Fruit fly (Drosophila melanogaster) whole organism, embryonic: ENCODE data around the gene CG14340.

Experiments used
- ATbp ChIP-seq: fragments of 200-800 bp; sonication (Bioruptor generic); optimal IDR thresholded peaks from 2 replicates; lab custom pipeline; 2017; ENCODE audit warnings: missing biosample characterization, mild to moderate bottlenecking, missing genetic modification characterization, missing genetic modification reagents
- Aef1 ChIP-seq: fragments of 200-800 bp; sonication (Bioruptor generic); IDR thresholded peaks from 3 replicates; pipeline ENCODE4 v1.3.6; 2022; ENCODE audit warnings: missing biosample characterization, missing genetic modification characterization
- CG10147 ChIP-seq: fragments of 200-800 bp; sonication (Bioruptor generic); optimal IDR thresholded peaks from 2 replicates; lab custom pipeline; 2019; ENCODE audit warnings: missing biosample characterization, mild to moderate bottlenecking, missing genetic modification characterization, moderate library complexity
- CG1024 ChIP-seq: fragments of 200-800 bp; sonication (Bioruptor generic); IDR thresholded peaks from 2 replicates; pipeline ENCODE4 v1.3.6; 2022; ENCODE audit warnings: missing biosample characterization, missing genetic modification characterization
- CG1233 ChIP-seq: fragments of 200-800 bp; sonication (Bioruptor generic); optimal IDR thresholded peaks from 4 replicates; lab custom pipeline; 2018; ENCODE audit warnings: missing biosample characterization, mild to moderate bottlenecking, missing genetic modification characterization
- CG12391 ChIP-seq: fragments of 200-800 bp; sonication (Bioruptor generic); optimal IDR thresholded peaks from 3 replicates; lab custom pipeline; 2018; ENCODE audit warnings: missing biosample characterization, mild to moderate bottlenecking, missing genetic modification characterization, moderate library complexity
- CG14667 ChIP-seq: fragments of 200-800 bp; sonication (Bioruptor generic); IDR thresholded peaks from 2 replicates; pipeline ENCODE4 v1.3.6; 2022; ENCODE audit warnings: missing biosample characterization, missing genetic modification characterization
- CG14860 ChIP-seq: fragments of 200-800 bp; sonication (Bioruptor generic); IDR thresholded peaks from 3 replicates; pipeline ENCODE4 v1.3.6; 2022; ENCODE audit warnings: missing biosample characterization, missing genetic modification characterization; ENCODE audit not compliant: partially characterized antibody
- CG15479 ChIP-seq: fragments of 200-800 bp; sonication (Bioruptor generic); optimal IDR thresholded peaks from 3 replicates; lab custom pipeline; 2019; ENCODE audit warnings: missing biosample characterization, mild to moderate bottlenecking, missing genetic modification characterization, moderate library complexity
- CG16815 ChIP-seq: fragments of 200-800 bp; sonication (Bioruptor generic); optimal IDR thresholded peaks from 3 replicates; lab custom pipeline; 2017; ENCODE audit warnings: missing biosample characterization, mild to moderate bottlenecking, missing genetic modification characterization
- CG17328 ChIP-seq: fragments of 200-800 bp; sonication (Bioruptor generic); IDR thresholded peaks from 2 replicates; pipeline ENCODE4 v1.3.6; 2022; ENCODE audit warnings: missing biosample characterization, missing genetic modification characterization
- CG17359 ChIP-seq: fragments of 200-800 bp; sonication (Bioruptor generic); optimal IDR thresholded peaks from 3 replicates; lab custom pipeline; 2018; ENCODE audit warnings: missing biosample characterization, mild to moderate bottlenecking, missing genetic modification characterization, moderate library complexity
- CG1832 ChIP-seq: fragments of 200-800 bp; sonication (Bioruptor generic); optimal IDR thresholded peaks from 2 replicates; lab custom pipeline; 2017; ENCODE audit warnings: missing biosample characterization, mild to moderate bottlenecking, missing genetic modification characterization, inconsistent platforms
- CG2202 ChIP-seq: fragments of 200-800 bp; sonication (Bioruptor generic); optimal IDR thresholded peaks from 2 replicates; lab custom pipeline; 2018; ENCODE audit warnings: missing biosample characterization, mild to moderate bottlenecking, missing genetic modification characterization
- CG31365 ChIP-seq: fragments of 200-800 bp; sonication (Bioruptor generic); optimal IDR thresholded peaks from 2 replicates; lab custom pipeline; 2018; ENCODE audit warnings: missing biosample characterization, mild to moderate bottlenecking, missing genetic modification characterization
- CG32532 ChIP-seq: fragments of 200-800 bp; sonication (Bioruptor generic); IDR thresholded peaks from 2 replicates; pipeline ENCODE4 v1.3.6; 2022; ENCODE audit warnings: missing biosample characterization, missing genetic modification characterization
- CG32767 ChIP-seq: fragments of 200-800 bp; sonication (Bioruptor generic); IDR thresholded peaks from 2 replicates; pipeline ENCODE4 v1.3.6; 2022; ENCODE audit warnings: missing biosample characterization, missing genetic modification characterization
- CG3726 ChIP-seq: fragments of 200-800 bp; sonication (Bioruptor generic); IDR thresholded peaks from 3 replicates; pipeline ENCODE4, ENCODE4 v1.3.6; 2022; ENCODE audit warnings: missing biosample characterization, missing genetic modification characterization
- CG4360 ChIP-seq: fragments of 200-800 bp; sonication (Bioruptor generic); IDR thresholded peaks from 2 replicates; pipeline ENCODE4 v1.3.6; 2022; ENCODE audit warnings: missing biosample characterization, missing genetic modification characterization
- CG6683 ChIP-seq: fragments of 200-800 bp; sonication (Bioruptor generic); optimal IDR thresholded peaks from 2 replicates; lab custom pipeline; 2017; ENCODE audit warnings: missing biosample characterization, mild to moderate bottlenecking, missing genetic modification characterization, missing genetic modification reagents
- CG9215 ChIP-seq: fragments of 200-800 bp; sonication (Bioruptor generic); IDR thresholded peaks from 2 replicates; pipeline ENCODE4 v1.3.6; 2022; ENCODE audit warnings: missing biosample characterization, missing genetic modification characterization
- CG9797 ChIP-seq: fragments of 200-800 bp; sonication (Bioruptor generic); optimal IDR thresholded peaks from 3 replicates; lab custom pipeline; 2018; ENCODE audit warnings: missing biosample characterization, mild to moderate bottlenecking, missing genetic modification characterization
- CTCF ChIP-seq: fragments of 200-800 bp; sonication (Bioruptor generic); optimal IDR thresholded peaks from 2 replicates; lab custom pipeline; 2017; ENCODE audit warnings: missing biosample characterization, mild to moderate bottlenecking, missing genetic modification characterization, moderate library complexity
- D19A ChIP-seq: fragments of 200-800 bp; optimal IDR thresholded peaks from 3 replicates; lab custom pipeline; 2019; ENCODE audit warnings: missing biosample characterization, mild to moderate bottlenecking, missing genetic modification characterization, moderate library complexity
- Doc2 ChIP-seq: fragments of 200-800 bp; sonication (Bioruptor generic); IDR thresholded peaks from 2 replicates; pipeline ENCODE4 v1.3.6; 2022; ENCODE audit warnings: missing biosample characterization, missing genetic modification characterization
- HLH54F ChIP-seq: fragments of 200-800 bp; sonication (Bioruptor generic); optimal IDR thresholded peaks from 3 replicates; lab custom pipeline; 2016; ENCODE audit warnings: missing biosample characterization, missing genetic modification characterization
- Hr51 ChIP-seq, 2 experiments: fragments of 200-800 bp; sonication (Bioruptor generic); optimal IDR thresholded peaks; 2 replicates in 1 of 2; 3 replicates in 1 of 2; lab custom pipeline; 2016 to 2018; ENCODE audit warnings: missing biosample characterization in 2 of 2, missing genetic modification characterization in 2 of 2, mild to moderate bottlenecking in 1 of 2, moderate library complexity in 1 of 2
- Neu2 ChIP-seq: fragments of 200-800 bp; sonication (Bioruptor generic); optimal IDR thresholded peaks from 3 replicates; lab custom pipeline; 2016; ENCODE audit warnings: missing biosample characterization, missing genetic modification characterization, borderline replicate concordance
- Oli ChIP-seq: fragments of 200-800 bp; sonication (Bioruptor generic); optimal IDR thresholded peaks from 2 replicates; lab custom pipeline; 2018; ENCODE audit warnings: missing biosample characterization, mild to moderate bottlenecking, missing genetic modification characterization, moderate library complexity
- Opbp ChIP-seq: fragments of 200-800 bp; sonication (Bioruptor generic); IDR thresholded peaks from 3 replicates; pipeline ENCODE4 v1.3.6; 2022; ENCODE audit warnings: missing biosample characterization, missing genetic modification characterization; ENCODE audit not compliant: partially characterized antibody
- Sox102F ChIP-seq: fragments of 200-800 bp; sonication (Bioruptor generic); optimal IDR thresholded peaks from 2 replicates; lab custom pipeline; 2018; ENCODE audit warnings: missing biosample characterization, mild to moderate bottlenecking, missing genetic modification characterization, moderate library complexity
- ara ChIP-seq: fragments of 200-800 bp; sonication (Bioruptor generic); IDR thresholded peaks from 2 replicates; pipeline ENCODE4 v1.3.6; 2022; ENCODE audit warnings: missing biosample characterization, missing genetic modification characterization
- bowl ChIP-seq: fragments of 200-800 bp; sonication (Bioruptor generic); IDR thresholded peaks from 2 replicates; pipeline ENCODE4 v1.3.6; 2022; ENCODE audit warnings: missing biosample characterization, missing genetic modification characterization
- en ChIP-seq: fragments of 200-800 bp; sonication (Bioruptor generic); optimal IDR thresholded peaks from 2 replicates; lab custom pipeline; 2016; ENCODE audit warnings: missing biosample characterization, missing genetic modification characterization
- ftz-f1 ChIP-seq: fragments of 200-800 bp; sonication (Bioruptor generic); optimal IDR thresholded peaks from 2 replicates; lab custom pipeline; 2016; ENCODE audit warnings: missing biosample characterization, missing genetic modification characterization
- gcm2 ChIP-seq: fragments of 200-800 bp; sonication (Bioruptor generic); optimal IDR thresholded peaks from 2 replicates; lab custom pipeline; 2016; ENCODE audit warnings: missing biosample characterization, missing genetic modification characterization
- hkb ChIP-seq, 2 experiments: fragments of 200-800 bp in 1 of 2; fragments of >200 bp in 1 of 2; sonication (Bioruptor generic) in 1 of 2; IDR thresholded peaks in 1 of 2; optimal IDR thresholded peaks in 1 of 2; 2 replicates each; pipeline versions ENCODE4 v1.3.6 to Lab custom; 2017 to 2022; ENCODE audit warnings: missing biosample characterization in 1 of 2, missing genetic modification characterization in 1 of 2
- lab ChIP-seq: fragments of 200-800 bp; sonication (Bioruptor generic); optimal IDR thresholded peaks from 3 replicates; lab custom pipeline; 2017; ENCODE audit warnings: missing biosample characterization, missing genetic modification characterization, mild to moderate bottlenecking, moderate library complexity, missing genetic modification reagents
- lmd ChIP-seq: fragments of 200-800 bp; sonication (Bioruptor generic); IDR thresholded peaks from 2 replicates; pipeline ENCODE4 v1.3.6; 2022; ENCODE audit warnings: missing biosample characterization, missing genetic modification characterization
- pho ChIP-seq: fragments of 200-800 bp; sonication (Bioruptor generic); optimal IDR thresholded peaks from 2 replicates; lab custom pipeline; 2016; ENCODE audit warnings: missing biosample characterization, missing genetic modification characterization
- run ChIP-seq: fragments of 200-800 bp; sonication (Bioruptor generic); optimal IDR thresholded peaks from 3 replicates; lab custom pipeline; 2018; ENCODE audit warnings: missing biosample characterization, mild to moderate bottlenecking, missing genetic modification characterization
- ssp ChIP-seq: fragments of 200-800 bp; sonication (Bioruptor generic); IDR thresholded peaks from 2 replicates; pipeline ENCODE4 v1.3.6; 2022; ENCODE audit warnings: missing biosample characterization, missing genetic modification characterization
- stc ChIP-seq: fragments of 200-800 bp; sonication (Bioruptor generic); IDR thresholded peaks from 2 replicates; pipeline ENCODE4 v1.3.6; 2022; ENCODE audit warnings: missing biosample characterization, missing genetic modification characterization
- tll ChIP-seq, 2 experiments: fragments of 200-800 bp in 1 of 2; fragments of >200 bp in 1 of 2; sonication (Bioruptor generic) in 1 of 2; optimal IDR thresholded peaks; 2 replicates each; lab custom pipeline; 2017 to 2019; ENCODE audit warnings: missing biosample characterization in 2 of 2, missing genetic modification characterization in 2 of 2, mild to moderate bottlenecking in 1 of 2, moderate library complexity in 1 of 2
- tna ChIP-seq: fragments of 200-800 bp; sonication (Bioruptor generic); IDR thresholded peaks from 2 replicates; pipeline ENCODE4 v1.3.6; 2022; ENCODE audit warnings: missing biosample characterization, missing genetic modification characterization; ENCODE audit not compliant: partially characterized antibody
- twi ChIP-seq: fragments of 200-800 bp; optimal IDR thresholded peaks from 2 replicates; lab custom pipeline; 2019; ENCODE audit warnings: missing biosample characterization, mild to moderate bottlenecking, missing genetic modification characterization, moderate library complexity
- usp ChIP-seq: fragments of >200 bp; optimal IDR thresholded peaks from 2 replicates; lab custom pipeline; 2017; ENCODE audit warnings: missing biosample characterization, missing genetic modification characterization
- vnd ChIP-seq: fragments of 200-800 bp; sonication (Bioruptor generic); IDR thresholded peaks from 3 replicates; pipeline ENCODE4 v1.3.6; 2022; ENCODE audit warnings: missing biosample characterization, missing genetic modification characterization; ENCODE audit not compliant: partially characterized antibody
- z ChIP-seq: fragments of 200-800 bp; sonication (Bioruptor generic); IDR thresholded peaks from 3 replicates; pipeline ENCODE4 v1.3.6; 2022; ENCODE audit warnings: missing biosample characterization, missing genetic modification characterization

The CG14340 gene

dm6 chr2L:1108029-1108688 is 4.6 kb upstream of the CG14340 start, which contains the start of the genes PolrMT and CG14339 (continued):
- TF ChIP-seq CG6683 (GFP tag; lab: Kevin White, UChicago) (no peak), CG16815 (GFP tag; lab: Kevin White, UChicago) (no peak), ATbp (no peak), CG14860 (GFP tag; lab: Robert Waterston, UW) (no peak), CG9215 (GFP tag; lab: Robert Waterston, UW) (no peak), Hr51 (GFP tag; optimal IDR thresholded peaks at IDR 0.05; lab: Kevin White, UChicago) (no peak), CG14667 (no peak), vnd (GFP tag; lab: Robert Waterston, UW) (no peak), usp (no peak), CG15479 (GFP tag; lab: Kevin White, UChicago) (peak; percentile 34), CG17328 (GFP tag; lab: Robert Waterston, UW) (0 out of 2 replicates have a peak, but pooled peaks have one; percentile 11), CG12391 (tag; lab: Kevin White, UChicago) (peak; percentile 46), ssp (no peak), twi (peak; percentile 38), hkb (optimal IDR thresholded peaks at IDR 0.05; lab: Kevin White, UChicago) (peak; percentile 45), hkb (GFP tag; IDR thresholded peaks at IDR 0.05; lab: Robert Waterston, UW) (0 out of 2 replicates have a peak, but pooled peaks have one; percentile 11), Sox102F (GFP tag; lab: Kevin White, UChicago) (peak; percentile 43), pho (GFP tag; lab: Kevin White, UChicago) (peak; percentile 29), bowl (no peak), run (tag; lab: Kevin White, UChicago) (peak; percentile 4), CG3726 (no peak), CG1832 (GFP tag; lab: Kevin White, UChicago) (no peak), CG17359 (tag; lab: Kevin White, UChicago) (no peak), CG2202 (tag; lab: Kevin White, UChicago) (no peak), ftz-f1 (GFP tag; lab: Kevin White, UChicago) (peak; percentile 41), gcm2 (no peak), Aef1 (GFP tag; lab: Robert Waterston, UW) (peak; percentile 48; the same call in 2 of the 3 replicates), CTCF (GFP tag; lab: Kevin White, UChicago) (no peak), CG10147 (GFP tag; lab: Kevin White, UChicago) (no peak), CG31365 (tag; lab: Kevin White, UChicago) (peak; percentile 98), Opbp (GFP tag; lab: Robert Waterston, UW) (peak; percentile 12; the same call in 1 of the 3 replicates), tll (GFP tag; optimal IDR thresholded peaks at IDR 0.05; lab: Kevin White, UChicago) (no peak), CG32767 (no peak), z (GFP tag; lab: Robert Waterston, UW) (no peak), Doc2 (GFP tag; lab: Robert Waterston, UW) (no peak), CG9797 (GFP tag; lab: Kevin White, UChicago) (peak; percentile 40), CG1233 (GFP tag; lab: Kevin White, UChicago) (no peak), CG32532 (no peak), lmd (no peak), tna (GFP tag; lab: Robert Waterston, UW) (0 out of 2 replicates have a peak, but pooled peaks have one; percentile 34), D19A (tag; lab: Kevin White, UChicago) (no peak), lab (GFP tag; lab: Kevin White, UChicago) (no peak), CG1024 (GFP tag; lab: Robert Waterston, UW) (no peak), ara (GFP tag; lab: Robert Waterston, UW) (peak; percentile 23; the same call in 1 of the 2 replicates), stc (GFP tag; lab: Robert Waterston, UW) (no peak), en (GFP tag; lab: Kevin White, UChicago) (no peak), HLH54F (GFP tag; lab: Kevin White, UChicago) (no peak), CG4360 (peak; percentile 97), Neu2 (GFP tag; lab: Kevin White, UChicago) (peak; percentile 2), Oli (tag; lab: Kevin White, UChicago) (no peak)
